Fruit fly (Drosophila melanogaster) S2 (cell line): ENCODE measurements around the gene CG9701.

ENCODE experiments used
- CG8478 ChIP-seq: fragments of >200 bp; optimal IDR thresholded peaks from 2 replicates; lab custom pipeline; 2018
- CTCF ChIP-seq, 2 experiments: fragments of >200 bp; optimal IDR thresholded peaks; 2 replicates each; lab custom pipeline; 2018

Gene CG9701

DNA sequence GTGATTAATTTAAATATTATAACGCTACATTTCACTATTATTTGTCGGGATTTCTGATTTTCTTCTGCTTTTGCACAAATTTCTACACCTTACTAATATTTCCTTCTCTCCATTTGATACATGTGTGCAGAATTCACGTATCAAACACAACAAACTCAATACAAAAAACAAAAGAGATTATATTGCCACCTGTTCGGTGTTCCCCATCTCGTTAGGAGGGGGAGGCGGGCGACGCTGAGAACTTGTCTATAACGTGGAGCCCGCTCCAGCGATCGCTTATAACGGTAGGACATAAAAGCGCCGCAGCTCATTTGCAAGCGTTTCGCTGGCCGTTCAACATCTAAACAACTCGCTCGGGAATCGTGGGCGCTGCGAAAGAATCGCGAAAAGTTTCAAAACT, at the start of gene CG9701:
Gene CG9701, plus strand, starts transcription at position 301 of the 400 bp plus-strand sequence.
- no peak for TF ChIP-seq CG8478 (lab: Kevin White, UChicago)
- TF ChIP-seq CTCF (optimal IDR thresholded peaks at IDR 0.05; lab: Kevin White, UChicago): no peak

DNA sequence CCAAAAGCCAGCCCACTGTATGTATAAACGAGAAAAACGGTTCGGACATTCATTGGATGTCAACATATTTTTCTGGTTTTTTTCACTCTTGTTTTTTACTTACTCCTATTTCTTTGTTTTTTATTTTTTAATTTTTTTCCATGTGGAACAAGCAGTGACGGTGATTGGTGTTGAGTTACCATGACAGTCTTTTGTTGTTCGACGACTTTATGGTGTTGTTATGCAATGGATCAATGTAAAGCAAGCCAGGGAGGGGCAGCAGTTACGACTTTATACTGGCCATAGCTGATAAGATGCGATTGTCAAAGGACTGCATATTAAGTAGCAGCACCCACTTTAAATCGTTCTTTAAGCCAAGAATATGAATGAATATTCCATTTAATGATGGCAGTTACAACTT, 43.9 kb upstream of the CG9701 start:
- TF ChIP-seq CTCF (optimal IDR thresholded peaks at IDR 0.05; lab: Kevin White, UChicago): no peak
- no peak for TF ChIP-seq CG8478 (lab: Kevin White, UChicago)

DNA sequence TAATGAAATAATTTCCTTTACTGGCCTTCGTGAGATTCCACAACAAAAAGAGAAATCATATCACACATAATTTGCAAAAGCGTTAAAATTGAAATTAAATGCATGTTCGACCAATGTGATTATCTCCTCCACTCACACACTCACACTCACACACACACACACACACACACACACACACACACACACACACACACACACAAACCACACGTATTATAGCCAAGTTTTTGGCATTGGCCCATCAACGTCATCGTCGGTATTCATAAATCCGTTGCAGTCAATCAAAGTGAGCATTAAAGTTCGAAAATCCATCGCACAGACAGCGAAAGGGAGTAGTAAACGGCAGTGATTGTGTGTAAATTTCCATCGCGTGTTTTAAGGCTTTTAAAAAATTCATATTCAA, 43.3 kb upstream of the CG9701 start:
- no peak for TF ChIP-seq CTCF (optimal IDR thresholded peaks at IDR 0.05; lab: Kevin White, UChicago)

DNA sequence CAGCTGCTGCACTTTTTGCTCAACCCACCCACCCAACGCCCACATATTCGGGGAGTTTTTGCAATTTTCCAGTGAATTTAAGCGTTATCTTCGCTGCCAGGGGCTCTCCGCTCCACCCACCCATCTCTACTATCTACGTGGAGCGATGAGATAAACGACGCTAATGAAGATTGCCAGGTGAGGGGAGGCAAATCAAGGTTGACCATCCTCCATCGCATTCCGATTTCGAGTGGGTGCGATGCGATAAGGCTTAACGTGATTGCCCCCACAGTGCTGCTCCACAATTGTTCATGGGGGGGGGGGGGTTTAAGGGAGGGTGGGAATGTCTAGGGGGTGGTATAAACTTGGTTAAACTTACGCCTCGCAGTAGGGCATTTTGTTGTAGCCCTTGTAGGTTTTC, 39.5 kb upstream of the CG9701 start:
- TF ChIP-seq CTCF (optimal IDR thresholded peaks at IDR 0.05; lab: Kevin White, UChicago): no peak
- TF ChIP-seq CG8478 (lab: Kevin White, UChicago): no peak

DNA sequence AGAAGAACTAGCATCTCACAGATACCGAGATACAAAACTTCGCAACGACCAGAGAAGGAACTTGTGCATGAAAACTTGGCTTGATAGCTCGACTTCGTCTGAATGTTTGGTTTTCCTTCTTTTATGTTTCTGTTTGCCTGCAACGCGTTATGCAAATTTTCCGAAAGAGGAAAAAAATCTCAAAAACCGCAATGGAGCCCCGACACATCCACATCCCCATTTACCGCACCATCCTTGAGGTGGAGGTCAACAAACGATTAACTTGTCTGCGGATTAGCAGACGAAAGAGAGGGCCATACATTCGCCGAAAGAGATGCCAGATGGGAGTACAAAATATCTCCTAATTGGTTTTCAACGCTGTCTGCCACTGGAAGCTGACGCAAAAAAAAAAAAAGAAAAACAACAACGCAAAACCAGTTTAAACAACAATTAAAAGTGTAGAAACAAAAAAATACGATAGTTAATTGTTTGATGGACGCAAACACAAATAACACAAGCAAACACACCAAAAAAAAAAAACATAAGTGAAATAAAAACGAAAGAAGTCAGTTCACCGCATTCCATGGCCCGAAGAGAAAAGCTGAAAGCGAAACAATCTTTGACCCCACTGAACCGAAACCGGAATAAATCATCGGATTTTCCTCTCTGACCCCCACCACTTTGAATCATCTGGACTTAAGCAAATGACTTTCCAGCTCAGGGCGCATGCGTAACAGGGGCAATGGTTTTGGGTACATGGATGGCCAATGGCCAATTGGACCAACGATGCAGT, 38.1 kb upstream of the CG9701 start:
- TF ChIP-seq CTCF (optimal IDR thresholded peaks at IDR 0.05; lab: Kevin White, UChicago): no peak
- TF ChIP-seq CG8478 (lab: Kevin White, UChicago): no peak

DNA sequence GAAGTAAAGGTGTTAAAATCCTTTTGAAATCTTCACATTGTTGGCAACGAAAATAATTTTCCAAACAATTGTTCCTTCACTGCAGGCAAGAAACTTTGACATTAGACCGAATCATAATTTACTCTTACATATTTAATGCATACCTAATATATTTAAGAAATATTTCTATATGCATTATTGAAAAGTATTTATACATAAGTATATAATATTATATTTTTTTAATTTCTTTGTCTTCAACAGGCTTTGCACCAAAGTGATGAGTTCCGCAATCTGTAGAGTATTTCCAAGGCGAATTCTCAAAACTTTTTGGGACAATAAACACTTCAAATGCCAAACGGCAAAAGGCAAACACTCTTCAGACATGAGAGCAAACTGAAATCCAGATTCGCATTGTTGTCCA, 36.3 kb upstream of the CG9701 start:
- TF ChIP-seq CTCF (optimal IDR thresholded peaks at IDR 0.05; lab: Kevin White, UChicago) (no peak), CG8478 (lab: Kevin White, UChicago) (no peak)

DNA sequence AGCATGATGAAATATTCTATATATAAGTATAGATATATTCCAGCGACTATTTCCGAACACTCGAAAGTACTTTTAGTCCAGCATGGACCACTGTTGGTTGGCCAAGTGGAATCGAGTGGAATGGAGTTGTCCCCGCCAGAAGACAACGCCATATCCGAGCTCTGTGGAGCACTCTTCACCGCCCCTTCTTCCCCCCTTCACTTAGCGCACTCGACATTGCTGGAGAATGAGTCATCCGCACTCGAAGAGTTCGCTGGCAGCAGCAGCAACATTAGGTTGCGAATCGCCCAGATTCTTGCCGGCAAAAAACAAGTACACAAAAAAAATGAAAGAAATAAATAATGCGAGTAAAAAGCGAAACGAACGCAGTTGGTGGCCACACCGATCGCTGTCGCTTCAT, 35.3 kb upstream of the CG9701 start:
- TF ChIP-seq CG8478 (lab: Kevin White, UChicago) (no peak), CTCF (optimal IDR thresholded peaks at IDR 0.05; lab: Kevin White, UChicago) (no peak)

DNA sequence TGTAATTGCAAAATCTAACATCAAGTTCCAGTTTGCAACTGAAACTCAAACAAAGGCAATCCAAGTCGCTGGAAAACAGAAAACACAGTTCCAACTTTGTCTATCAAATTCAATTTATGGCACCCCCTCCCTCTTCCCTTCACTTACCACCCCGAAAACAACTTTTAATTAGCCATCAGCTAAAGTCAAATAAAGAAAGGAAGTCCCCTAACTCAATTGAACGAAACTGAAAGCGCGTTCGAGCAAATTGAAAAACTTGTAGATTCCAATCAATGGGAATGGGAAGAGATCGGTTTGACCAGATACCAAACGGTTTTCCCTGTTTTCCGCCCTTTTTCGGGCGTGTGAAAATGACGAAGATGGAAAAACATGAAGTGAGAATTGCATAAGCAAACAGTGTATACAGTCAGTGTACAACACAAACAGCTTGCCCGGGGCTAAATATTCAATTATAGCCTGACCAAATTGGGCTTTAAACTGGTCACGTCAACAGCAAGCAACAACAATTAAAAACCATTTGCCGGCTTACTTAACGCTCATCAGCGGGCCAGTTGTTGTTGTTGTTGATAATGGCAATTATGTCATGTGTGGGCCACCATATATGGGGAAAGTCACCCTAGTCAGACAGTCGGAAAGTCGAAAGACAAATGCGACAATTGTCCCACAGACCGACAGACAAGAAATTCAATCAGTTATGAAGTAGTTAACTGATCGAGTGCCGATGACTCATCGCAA, 33.9 kb upstream of the CG9701 start:
- TF ChIP-seq CG8478 (lab: Kevin White, UChicago): no peak
- no peak for TF ChIP-seq CTCF (optimal IDR thresholded peaks at IDR 0.05; lab: Kevin White, UChicago)

DNA sequence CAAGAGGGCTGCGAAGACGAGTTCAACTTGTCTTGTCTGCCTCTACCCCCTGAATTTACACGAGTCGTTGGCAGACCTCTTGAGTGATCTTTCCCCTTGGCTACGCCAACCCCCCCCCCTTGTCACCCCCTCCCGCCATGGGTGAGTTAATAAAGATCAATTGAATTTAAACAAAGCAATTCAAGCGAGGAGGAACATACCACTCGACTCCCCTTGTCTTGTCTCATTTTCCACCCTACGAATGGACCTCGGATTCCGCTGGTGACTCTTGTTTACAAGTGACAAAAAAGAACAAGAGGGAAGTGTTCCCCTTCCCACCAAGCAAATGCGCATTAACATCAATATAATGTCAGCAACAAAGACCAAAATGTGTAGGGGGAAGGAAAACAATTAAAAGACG, 30.5 kb upstream of the CG9701 start:
- TF ChIP-seq CG8478 (lab: Kevin White, UChicago) (no peak), CTCF (optimal IDR thresholded peaks at IDR 0.05; lab: Kevin White, UChicago) (no peak)

DNA sequence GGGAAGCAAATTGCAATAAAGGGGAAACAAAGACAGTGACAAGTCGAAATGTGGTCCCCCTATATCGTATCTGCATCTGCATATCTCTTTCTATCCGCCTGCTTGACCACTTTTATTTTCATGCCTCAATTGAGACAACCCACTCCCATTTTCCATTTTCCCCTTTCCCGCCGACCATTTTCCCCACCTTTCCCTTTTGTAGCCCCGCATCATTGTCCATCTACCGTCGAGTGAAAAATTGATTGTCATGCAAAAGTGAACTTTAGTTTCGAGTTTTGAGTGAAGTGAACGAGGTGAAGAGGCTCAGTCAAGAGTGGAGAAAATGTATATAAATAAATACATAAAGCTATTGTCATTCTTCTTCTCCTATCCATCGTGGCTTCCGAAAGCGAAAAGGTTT, 29.1 kb upstream of the CG9701 start:
- TF ChIP-seq CTCF (optimal IDR thresholded peaks at IDR 0.05; lab: Kevin White, UChicago) (no peak), CG8478 (lab: Kevin White, UChicago) (no peak)

DNA sequence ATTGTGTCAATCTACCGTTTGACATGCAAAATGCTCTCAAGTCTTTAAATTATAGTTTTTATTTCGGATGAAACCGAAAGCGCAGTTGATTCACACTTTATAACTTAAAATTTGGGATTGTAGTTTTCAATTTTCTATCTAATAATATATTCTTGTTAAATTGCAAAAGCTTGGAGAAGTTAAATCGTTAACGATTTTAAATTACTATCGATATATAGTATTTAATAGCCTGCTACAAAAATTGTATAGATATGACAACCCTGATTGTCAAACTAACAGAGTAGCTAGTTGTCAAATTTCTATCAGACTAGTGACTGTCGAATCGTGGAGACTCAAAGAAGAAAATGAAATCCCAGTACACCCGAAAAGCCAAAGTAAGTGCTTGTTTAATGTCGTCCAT, 28.7 kb upstream of the CG9701 start, which contains the start of gene CG9692:
Gene CG9692, plus strand, starts transcription at position 301 of the 400 bp plus-strand sequence.
- TF ChIP-seq CTCF (optimal IDR thresholded peaks at IDR 0.05; lab: Kevin White, UChicago) (no peak), CG8478 (lab: Kevin White, UChicago) (no peak)

DNA sequence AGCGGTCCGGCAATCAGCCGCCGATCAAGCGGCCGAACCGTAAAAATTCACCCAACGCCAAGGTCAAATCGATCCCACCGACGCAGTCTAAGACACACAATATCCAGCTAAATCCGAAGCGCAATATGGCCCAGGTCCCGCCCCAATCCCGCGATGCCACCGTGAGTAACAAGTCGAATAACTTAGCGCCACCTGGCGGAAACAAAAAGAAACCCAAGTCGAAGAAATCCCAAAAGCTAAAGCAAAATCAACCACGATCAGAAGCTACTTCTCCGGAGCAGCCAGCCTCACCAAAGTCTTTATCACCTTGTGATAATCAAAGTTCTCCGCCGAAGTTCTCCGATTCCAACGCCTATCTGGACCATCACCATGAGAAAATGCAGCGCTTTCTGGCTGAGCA, 27.7 kb upstream of the CG9701 start:
- no peak for TF ChIP-seq CG8478 (lab: Kevin White, UChicago)
- TF ChIP-seq CTCF (optimal IDR thresholded peaks at IDR 0.05; lab: Kevin White, UChicago): peak; percentile 62 to 70

DNA sequence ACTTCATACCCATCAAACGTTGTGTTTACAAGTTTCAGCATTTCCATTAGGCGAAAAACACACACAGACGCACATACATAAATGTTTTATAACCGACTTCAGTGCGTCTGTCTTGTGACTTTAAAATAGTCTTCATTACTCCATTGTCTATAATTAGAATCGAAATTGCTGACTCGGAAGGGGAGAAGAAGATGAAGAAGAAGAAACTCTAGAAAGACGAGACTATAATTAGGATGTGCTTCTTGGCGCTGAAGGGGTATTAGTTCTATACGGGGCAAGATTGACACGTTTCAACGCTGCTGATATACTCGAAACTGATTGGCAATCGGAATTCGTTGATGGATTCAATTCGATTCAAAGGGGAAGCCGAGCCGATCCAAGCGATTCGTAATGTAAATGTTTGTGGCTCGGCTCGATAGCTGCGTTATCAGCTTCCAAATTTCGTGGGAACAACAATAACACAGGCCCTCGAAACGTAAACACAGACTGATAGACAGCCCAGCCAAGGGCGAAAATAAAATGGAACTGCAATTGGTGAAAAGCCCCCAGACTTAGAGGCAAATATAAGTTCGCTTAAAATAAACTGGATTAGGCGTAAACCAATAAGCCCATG, 24.5 kb upstream of the CG9701 start:
- TF ChIP-seq CG8478 (lab: Kevin White, UChicago) (no peak), CTCF (optimal IDR thresholded peaks at IDR 0.05; lab: Kevin White, UChicago) (no peak)

DNA sequence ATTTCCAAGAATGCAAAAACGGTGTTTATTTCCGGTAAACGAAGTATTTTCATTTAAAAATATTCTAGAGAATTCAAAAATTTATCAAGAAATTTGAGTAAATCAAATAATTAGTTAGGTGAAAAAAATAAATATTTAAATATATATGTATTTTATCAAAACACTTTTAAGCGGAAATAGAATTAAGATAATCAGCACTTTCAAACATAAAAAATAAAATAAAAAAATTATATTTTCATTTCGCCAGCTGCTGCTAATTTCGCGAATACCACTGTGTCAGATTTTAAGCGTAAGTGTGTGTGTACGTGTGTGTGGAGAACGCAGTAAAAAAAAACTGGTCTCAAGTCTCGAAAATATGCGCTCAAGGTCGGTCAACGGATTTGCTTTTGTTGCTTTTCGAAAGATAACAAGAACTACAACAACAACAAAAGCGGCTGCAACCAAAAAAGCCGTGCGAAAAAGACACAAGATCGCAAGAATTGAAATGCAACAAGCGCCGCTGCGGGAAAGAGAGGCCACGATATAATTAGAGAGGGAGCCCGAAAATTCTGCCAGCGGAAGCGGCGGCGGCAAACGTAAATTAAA, 23.6 kb upstream of the CG9701 start:
- TF ChIP-seq CTCF (optimal IDR thresholded peaks at IDR 0.05; lab: Kevin White, UChicago) (no peak), CG8478 (lab: Kevin White, UChicago) (no peak)
